Fruit fly (Drosophila melanogaster) whole organism, adult: ENCODE data around the gene Wdr33.

Experiments used
- CG11617 ChIP-seq: fragments of 200-800 bp; sonication (Bioruptor generic); optimal IDR thresholded peaks from 2 replicates; lab custom pipeline; 2017; ENCODE audit warnings: mild to moderate bottlenecking, missing biosample characterization, missing genetic modification reagents, missing genetic modification characterization
- CG12768 ChIP-seq: fragments of 200-800 bp; sonication (Bioruptor generic); optimal IDR thresholded peaks from 2 replicates; lab custom pipeline; 2017; ENCODE audit warnings: missing biosample characterization, missing genetic modification characterization, mild to moderate bottlenecking, moderate library complexity, missing genetic modification reagents
- CG14711 ChIP-seq: fragments of 200-800 bp; sonication (Bioruptor generic); optimal IDR thresholded peaks from 2 replicates; lab custom pipeline; 2018; ENCODE audit warnings: missing biosample characterization, mild to moderate bottlenecking, missing genetic modification characterization, moderate library complexity
- CG1620 ChIP-seq: fragments of 200-800 bp; sonication (Bioruptor generic); optimal IDR thresholded peaks from 2 replicates; lab custom pipeline; 2016; ENCODE audit warnings: missing biosample characterization, missing genetic modification characterization
- CG33017 ChIP-seq: fragments of 200-800 bp; sonication (Bioruptor generic); optimal IDR thresholded peaks from 2 replicates; lab custom pipeline; 2018; ENCODE audit warnings: missing biosample characterization, mild to moderate bottlenecking, missing genetic modification characterization, moderate library complexity
- CG5204 ChIP-seq: fragments of 200-800 bp; sonication (Bioruptor generic); optimal IDR thresholded peaks from 2 replicates; lab custom pipeline; 2016; ENCODE audit warnings: missing biosample characterization, missing genetic modification characterization
- CG7045 ChIP-seq: fragments of 200-800 bp; sonication (Bioruptor generic); optimal IDR thresholded peaks from 2 replicates; lab custom pipeline; 2017; ENCODE audit warnings: missing biosample characterization, mild to moderate bottlenecking, missing genetic modification characterization
- CG7101 ChIP-seq: fragments of 200-800 bp; sonication (Bioruptor generic); optimal IDR thresholded peaks from 2 replicates; lab custom pipeline; 2018; ENCODE audit warnings: missing biosample characterization, mild to moderate bottlenecking, missing genetic modification characterization, moderate library complexity
- Clk ChIP-seq: fragments of 200-800 bp; sonication (Bioruptor generic); optimal IDR thresholded peaks from 2 replicates; lab custom pipeline; 2017; ENCODE audit warnings: missing biosample characterization, missing genetic modification characterization
- Crg-1 ChIP-seq: fragments of 200-800 bp; sonication (Bioruptor generic); optimal IDR thresholded peaks from 2 replicates; lab custom pipeline; 2016; ENCODE audit warnings: missing biosample characterization, missing genetic modification characterization
- Hr96 ChIP-seq: fragments of 200-800 bp; sonication (Bioruptor generic); optimal IDR thresholded peaks from 2 replicates; lab custom pipeline; 2016; ENCODE audit warnings: missing biosample characterization, missing genetic modification characterization
- Mnt ChIP-seq: fragments of 200-800 bp; sonication (Bioruptor generic); optimal IDR thresholded peaks from 2 replicates; lab custom pipeline; 2016; ENCODE audit warnings: missing biosample characterization, mild to moderate bottlenecking, missing genetic modification characterization
- bab1 ChIP-seq: fragments of 200-800 bp; sonication (Bioruptor generic); optimal IDR thresholded peaks from 3 replicates; lab custom pipeline; 2019; ENCODE audit warnings: missing biosample characterization, mild to moderate bottlenecking, missing genetic modification characterization, moderate library complexity
- cic ChIP-seq: fragments of 200-800 bp; sonication (Bioruptor generic); optimal IDR thresholded peaks from 2 replicates; lab custom pipeline; 2017; ENCODE audit warnings: missing biosample characterization, mild to moderate bottlenecking, missing genetic modification characterization, moderate library complexity
- cnc ChIP-seq, 2 experiments: fragments of >200 bp; optimal IDR thresholded peaks; 2 replicates each; lab custom pipeline; 2017
- kay ChIP-seq: fragments of 200-800 bp; sonication (Bioruptor generic); peaks from one replicate; lab custom pipeline; 2016; ENCODE audit warnings: missing biosample characterization, missing genetic modification characterization, borderline replicate concordance
- ovo ChIP-seq: fragments of 200-800 bp; sonication (Bioruptor generic); optimal IDR thresholded peaks from 2 replicates; lab custom pipeline; 2016; ENCODE audit warnings: missing biosample characterization, missing genetic modification characterization
- pad ChIP-seq: fragments of 200-800 bp; sonication (Bioruptor generic); optimal IDR thresholded peaks from 3 replicates; lab custom pipeline; 2017; ENCODE audit warnings: missing biosample characterization, missing genetic modification characterization, mild to moderate bottlenecking, moderate library complexity, missing genetic modification reagents
- tj ChIP-seq: fragments of 200-800 bp; sonication (Bioruptor generic); optimal IDR thresholded peaks from 3 replicates; lab custom pipeline; 2017; ENCODE audit warnings: missing biosample characterization, mild to moderate bottlenecking, missing genetic modification characterization, moderate library complexity
- toe ChIP-seq: fragments of 200-800 bp; sonication (Bioruptor generic); optimal IDR thresholded peaks from 2 replicates; lab custom pipeline; 2016; ENCODE audit warnings: missing biosample characterization, missing genetic modification characterization

Wdr33 gene

dm6 chr3R:5660198-5660893 is at the start of gene Wdr33:
Gene Wdr33 (plus strand): TSS chr3R:5660635.
- TF ChIP-seq CG11617 = peak; percentile 58
- peak; percentile 24 for TF ChIP-seq pad
- peak; percentile 37 for TF ChIP-seq CG7101 (tag; lab: Kevin White, UChicago)
- no peak for TF ChIP-seq toe
- peak; percentile 41 for TF ChIP-seq CG12768
- peak; percentile 52 for TF ChIP-seq CG5204
- peak; percentile 43 for TF ChIP-seq CG7045
- TF ChIP-seq Hr96 (GFP tag; lab: Kevin White, UChicago) = no peak
- peak; percentile 52 for TF ChIP-seq Mnt (GFP tag; lab: Kevin White, UChicago)
- peak; percentile 39 for TF ChIP-seq CG33017
- TF ChIP-seq tj = peak; percentile 88
- peak; percentile 44 for TF ChIP-seq ovo (GFP tag; lab: Kevin White, UChicago)
- no peak for TF ChIP-seq cic (GFP tag; lab: Kevin White, UChicago)

DNA sequence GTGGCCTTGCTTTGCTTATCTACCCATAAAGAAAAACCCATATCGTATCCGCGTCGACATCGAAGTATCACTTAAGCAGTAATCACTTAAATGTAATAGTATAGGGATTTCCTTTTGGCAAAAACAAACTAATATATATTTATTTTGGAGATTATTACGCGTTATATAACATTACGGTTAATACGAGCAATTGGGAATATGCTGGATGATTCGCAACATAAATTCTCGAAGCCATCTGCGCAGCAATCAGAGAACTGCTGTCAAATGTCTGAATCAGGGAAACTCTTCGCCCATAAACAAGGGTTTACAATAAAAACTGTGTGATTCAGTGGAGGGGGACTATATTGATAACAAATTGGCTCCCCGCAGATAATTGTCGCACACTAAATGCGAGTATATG is 49.8 kb upstream of the Wdr33 start:
- TF ChIP-seq Crg-1 = no peak
- no peak for TF ChIP-seq bab1 (GFP tag; lab: Kevin White, UChicago)
- no peak for TF ChIP-seq CG7101 (tag; lab: Kevin White, UChicago)

- TF ChIP-seq tj = no peak
- peak; percentile 0 for TF ChIP-seq pad
Measured at dm6 chr3R:5611167-5611566, 49.3 kb upstream of the Wdr33 start.

DNA sequence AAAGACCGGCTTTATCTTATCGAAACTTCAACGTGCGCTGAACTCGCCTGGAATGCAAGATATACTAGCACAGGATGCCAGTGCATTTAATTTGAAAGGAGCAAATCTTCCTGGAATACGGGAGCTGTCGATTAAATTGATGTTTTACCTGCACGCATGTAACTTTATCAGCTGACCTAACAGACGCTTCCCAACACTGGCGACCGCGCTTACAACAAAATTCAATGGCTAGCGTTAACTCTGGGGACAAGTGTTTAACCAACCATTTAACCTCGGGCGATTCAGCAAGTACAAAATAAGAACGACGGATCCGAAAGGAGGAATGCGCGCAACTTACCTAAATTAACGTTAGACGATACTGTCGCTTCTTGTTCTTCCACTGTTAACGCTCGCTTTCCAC is 48.7 kb upstream of the Wdr33 start:
- TF ChIP-seq CG7045 (no peak), cnc (optimal IDR thresholded peaks at IDR 0.05; lab: Kevin White, UChicago) (no peak), CG11617 (no peak), Mnt (GFP tag; lab: Kevin White, UChicago) (no peak)

DNA sequence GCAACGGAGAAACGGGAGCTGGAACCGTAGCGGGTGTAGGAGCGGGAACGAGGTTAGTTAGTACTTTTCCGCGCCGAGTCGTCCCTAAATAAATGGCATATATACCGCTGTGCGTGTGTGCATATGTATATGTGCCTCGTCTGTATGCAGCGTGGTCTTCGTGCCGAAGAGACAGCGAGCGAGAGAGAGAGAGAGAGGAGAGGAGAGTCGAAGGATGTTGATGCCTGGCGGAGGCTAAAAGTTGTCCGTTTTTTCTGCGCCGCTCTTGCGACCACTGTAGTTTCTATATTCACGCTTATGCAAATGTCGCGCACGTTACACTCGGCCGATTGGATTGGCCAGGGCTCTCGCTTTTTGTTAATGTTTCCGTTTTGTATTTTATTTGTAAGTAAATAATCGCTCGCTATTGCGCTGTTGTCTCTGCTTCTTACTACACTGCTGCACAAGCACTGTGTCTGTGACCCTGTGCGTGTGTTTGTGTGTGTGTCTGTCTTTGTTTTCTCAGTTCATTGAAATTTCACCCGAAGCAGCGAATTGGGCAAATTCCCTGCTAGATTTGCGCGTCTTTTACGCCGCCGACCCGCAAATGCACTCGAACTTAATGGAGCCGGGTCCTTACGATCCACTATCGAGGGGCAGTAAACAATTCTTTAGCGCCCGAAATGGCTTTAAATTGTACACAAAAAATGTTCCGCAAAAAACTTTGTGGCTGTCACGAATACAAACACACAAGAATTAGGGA is 47.9 kb upstream of the Wdr33 start, which contains the start of gene Rga:
Gene Rga (minus strand): TSS at position 741 of the 742 bp plus-strand sequence.
- TF ChIP-seq CG7045 = no peak
- TF ChIP-seq tj = peak; percentile 2

DNA sequence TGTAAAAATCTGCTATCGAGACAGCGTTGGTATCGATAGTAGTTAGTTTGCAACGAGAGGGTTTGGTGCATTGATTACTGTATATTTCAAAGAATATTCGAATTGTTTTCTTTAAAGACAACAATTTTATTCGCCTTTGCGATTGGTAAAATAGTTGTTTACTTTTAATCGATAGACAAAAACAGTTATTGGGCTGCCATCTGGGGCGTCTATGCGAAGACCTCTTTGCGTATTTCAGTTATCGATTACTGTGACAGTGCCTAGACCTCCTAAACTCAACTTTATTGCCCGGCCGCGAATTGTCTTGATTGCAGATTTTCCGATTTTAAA is 47.4 kb upstream of the Wdr33 start, which contains the start of gene Atu:
Gene Atu (plus strand): TSS at position 245 of the 330 bp plus-strand sequence.
- TF ChIP-seq cic (GFP tag; lab: Kevin White, UChicago) (no peak), tj (peak; percentile 26), Hr96 (GFP tag; lab: Kevin White, UChicago) (no peak), CG14711 (tag; lab: Kevin White, UChicago) (no peak), CG11617 (peak; percentile 59), pad (peak; percentile 5), ovo (GFP tag; lab: Kevin White, UChicago) (peak; percentile 46), CG5204 (no peak), cnc (optimal IDR thresholded peaks at IDR 0.05; lab: Kevin White, UChicago) (no peak), toe (no peak), Clk (GFP tag; lab: Kevin White, UChicago) (no peak), Crg-1 (peak; percentile 14), kay (GFP tag; lab: Kevin White, UChicago) (no peak), CG33017 (no peak), bab1 (GFP tag; lab: Kevin White, UChicago) (peak; percentile 40), CG7101 (tag; lab: Kevin White, UChicago) (peak; percentile 23), CG12768 (peak; percentile 7), CG7045 (peak; percentile 23), Mnt (GFP tag; lab: Kevin White, UChicago) (peak; percentile 36)

dm6 chr3R:5615484-5615883 is 45.0 kb upstream of the Wdr33 start:
- TF ChIP-seq CG7101 (tag; lab: Kevin White, UChicago) (no peak), CG7045 (no peak), Hr96 (GFP tag; lab: Kevin White, UChicago) (no peak), CG5204 (no peak), pad (no peak), Mnt (GFP tag; lab: Kevin White, UChicago) (no peak), CG1620 (GFP tag; lab: Kevin White, UChicago) (no peak), CG12768 (no peak), CG11617 (no peak), bab1 (GFP tag; lab: Kevin White, UChicago) (no peak), kay (GFP tag; lab: Kevin White, UChicago) (no peak), tj (no peak), Clk (GFP tag; lab: Kevin White, UChicago) (no peak), CG14711 (tag; lab: Kevin White, UChicago) (no peak), cnc (optimal IDR thresholded peaks at IDR 0.05; lab: Kevin White, UChicago) (no peak), Crg-1 (no peak), toe (no peak), ovo (GFP tag; lab: Kevin White, UChicago) (no peak), cic (GFP tag; lab: Kevin White, UChicago) (no peak)
